Worm (Caenorhabditis elegans) whole organism, late embryonic: ENCODE measurements around the gene F13A2.5.

ENCODE experiments used
- C38D4.7 ChIP-seq: fragments of 200-800 bp; sonication (Bioruptor generic); optimal IDR thresholded peaks from 2 replicates; lab custom pipeline; 2018; ENCODE audit warnings: mild to moderate bottlenecking, missing genetic modification characterization, moderate library complexity, missing compliant biosample characterization
- pqm-1 ChIP-seq: sonication (generic microtip); optimal IDR thresholded peaks from 2 replicates; lab custom pipeline; 2016; ENCODE audit warnings: missing genetic modification characterization, missing compliant biosample characterization

ce11 chrV:4366440-4366839 is 35.3 kb downstream of the F13A2.5 start, which contains the start of gene F32D1.11:
- TF ChIP-seq C38D4.7 (GFP tag; lab: Kevin White, UChicago) (no peak), pqm-1 (tag; lab: Kevin White, UChicago) (no peak)
